Fruit fly (Drosophila melanogaster) whole organism: ENCODE data around the gene CG9921.

ENCODE experiments used
- CG8478 ChIP-seq: fragments of >200 bp; optimal IDR thresholded peaks from 2 replicates; lab custom pipeline; 2018; ENCODE audit warnings: inconsistent platforms
- usp ChIP-seq: fragments of >200 bp; optimal IDR thresholded peaks from 2 replicates; lab custom pipeline; 2017; ENCODE audit warnings: missing biosample characterization, missing genetic modification characterization, mixed read lengths

dm6 chrX:16281717-16282529 is 51.5 kb downstream of the CG9921 start:
- no peak for TF ChIP-seq CG8478 (lab: Kevin White, UChicago)
- TF ChIP-seq usp = no peak
